Worm (Caenorhabditis elegans) whole organism, early embryonic: ENCODE results near the gene phf-10.

Experiments
- B0310.2 ChIP-seq: sonication (generic microtip); optimal IDR thresholded peaks from 2 replicates; lab custom pipeline; 2016; ENCODE audit warnings: mild to moderate bottlenecking, missing genetic modification characterization, missing compliant biosample characterization
- F13C5.2 ChIP-seq: sonication (generic microtip); optimal IDR thresholded peaks from 2 replicates; lab custom pipeline; 2017; ENCODE audit warnings: mild to moderate bottlenecking, missing genetic modification characterization, inconsistent platforms, missing compliant biosample characterization
- aly-1 ChIP-seq: sonication (generic microtip); optimal IDR thresholded peaks from 2 replicates; lab custom pipeline; 2016; ENCODE audit warnings: missing genetic modification characterization, missing compliant biosample characterization
- ama-1 ChIP-seq: fragments of 150-350 bp; optimal IDR thresholded peaks from 2 replicates; lab custom pipeline; 2014
- ceh-13 ChIP-seq: fragments of 200-800 bp; sonication (Bioruptor generic); optimal IDR thresholded peaks from 2 replicates; lab custom pipeline; 2018; ENCODE audit warnings: mild to moderate bottlenecking, missing genetic modification characterization, missing compliant biosample characterization
- ceh-36 ChIP-seq: sonication (generic microtip); optimal IDR thresholded peaks from 2 replicates; lab custom pipeline; 2016; ENCODE audit warnings: missing genetic modification characterization, inconsistent platforms, missing compliant biosample characterization
- ets-7 ChIP-seq: sonication (generic microtip); optimal IDR thresholded peaks from 2 replicates; lab custom pipeline; 2016; ENCODE audit warnings: missing genotype, missing genetic modification characterization, missing compliant biosample characterization
- flt-1 ChIP-seq: fragments of 200-800 bp; sonication (Bioruptor generic); IDR thresholded peaks from 2 replicates; pipeline ENCODE4 v1.3.6; 2022; ENCODE audit warnings: missing genetic modification characterization, missing compliant biosample characterization
- hmbx-1 ChIP-seq: sonication (generic microtip); optimal IDR thresholded peaks from 2 replicates; lab custom pipeline; 2016; ENCODE audit warnings: mild to moderate bottlenecking, missing genetic modification characterization, missing compliant biosample characterization
- hmg-4 ChIP-seq: fragments of 200-800 bp; sonication (Bioruptor generic); optimal IDR thresholded peaks from 2 replicates; lab custom pipeline; 2018; ENCODE audit warnings: mild to moderate bottlenecking, missing genetic modification characterization, missing compliant biosample characterization
- hnd-1 ChIP-seq: sonication (generic microtip); optimal IDR thresholded peaks from 2 replicates; lab custom pipeline; 2016; ENCODE audit warnings: missing genetic modification characterization, missing compliant biosample characterization
- pes-1 ChIP-seq: fragments of 200-800 bp; sonication (Bioruptor generic); IDR thresholded peaks from 2 replicates; pipeline ENCODE4 v1.3.6; 2022; ENCODE audit warnings: missing genetic modification reagents, missing genetic modification characterization, missing compliant biosample characterization
- scrt-1 ChIP-seq: fragments of 200-800 bp; sonication (Bioruptor generic); IDR thresholded peaks from 2 replicates; pipeline ENCODE4 v1.3.6; 2022; ENCODE audit warnings: missing genetic modification characterization, missing compliant biosample characterization
- sea-1 ChIP-seq: fragments of 200-800 bp; sonication (Bioruptor generic); conservative IDR thresholded peaks from 2 replicates; pipeline ENCODE4 v1.3.6; 2022; ENCODE audit warnings: missing genetic modification characterization, missing compliant biosample characterization
- tbx-11 ChIP-seq: fragments of 200-800 bp; sonication (Bioruptor generic); IDR thresholded peaks from 2 replicates; pipeline ENCODE4 v1.3.6; 2022; ENCODE audit warnings: missing genetic modification characterization, missing compliant biosample characterization
- tbx-37 ChIP-seq: fragments of 200-800 bp; sonication (Bioruptor generic); conservative IDR thresholded peaks from 2 replicates; pipeline ENCODE4 v1.3.6; 2022; ENCODE audit warnings: missing genetic modification reagents, missing genetic modification characterization, missing compliant biosample characterization
- tra-4 ChIP-seq: sonication (generic microtip); optimal IDR thresholded peaks from 2 replicates; lab custom pipeline; 2017; ENCODE audit warnings: missing genetic modification characterization, missing compliant biosample characterization

Gene phf-10

DNA sequence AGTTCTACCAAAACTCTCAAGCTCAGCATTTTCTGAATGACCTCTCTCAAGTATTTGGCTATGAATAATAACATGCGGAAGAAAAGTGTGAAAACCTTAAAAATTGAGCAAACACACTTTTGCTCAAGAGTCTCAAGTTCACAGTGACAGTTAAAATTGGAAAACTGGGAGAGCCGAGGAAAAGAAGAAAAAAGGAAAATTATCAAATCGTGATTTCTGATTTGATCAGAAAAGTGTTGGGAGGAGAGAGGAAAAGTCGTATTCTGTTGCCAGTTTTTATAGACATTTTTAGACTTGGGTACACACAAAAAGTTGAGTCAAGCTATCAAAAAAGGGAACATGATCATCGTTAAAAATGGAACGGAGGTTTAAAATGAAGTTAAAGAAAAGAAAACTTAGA, 19.9 kb upstream of the phf-10 start:
- TF ChIP-seq hmbx-1 (tag; lab: Kevin White, UChicago) (no peak), tra-4 (no peak), aly-1 (no peak), ceh-13 (GFP tag; lab: Kevin White, UChicago) (no peak)

DNA sequence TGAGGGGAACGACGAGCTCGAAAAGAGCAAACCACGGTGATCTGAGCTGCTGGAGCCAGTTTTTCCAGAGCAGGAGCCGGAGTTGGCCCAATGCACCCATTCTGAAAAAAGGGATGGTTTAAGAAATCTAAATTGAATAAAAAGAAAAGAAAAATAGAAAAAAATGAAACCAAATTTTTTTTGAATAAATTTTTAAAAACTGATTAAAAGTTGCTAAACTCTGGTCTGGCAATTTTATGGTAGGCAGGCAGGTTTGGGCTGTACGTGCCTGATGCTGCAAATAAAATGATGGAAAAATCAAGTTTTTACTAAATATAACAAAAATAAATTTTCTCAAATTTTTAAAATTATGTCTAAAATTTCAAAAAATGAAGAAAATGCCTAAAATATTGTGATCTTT, 19.3 kb upstream of the phf-10 start, which contains the start of gene abt-4:
Gene abt-4, minus strand, starts transcription at position 101 of the 400 bp plus-strand sequence.
- TF ChIP-seq flt-1 (GFP tag; lab: Robert Waterston, UW), result no peak
- no peak for TF ChIP-seq tbx-11 (GFP tag; lab: Robert Waterston, UW)
- TF ChIP-seq pes-1 (GFP tag; lab: Robert Waterston, UW), result no peak

DNA sequence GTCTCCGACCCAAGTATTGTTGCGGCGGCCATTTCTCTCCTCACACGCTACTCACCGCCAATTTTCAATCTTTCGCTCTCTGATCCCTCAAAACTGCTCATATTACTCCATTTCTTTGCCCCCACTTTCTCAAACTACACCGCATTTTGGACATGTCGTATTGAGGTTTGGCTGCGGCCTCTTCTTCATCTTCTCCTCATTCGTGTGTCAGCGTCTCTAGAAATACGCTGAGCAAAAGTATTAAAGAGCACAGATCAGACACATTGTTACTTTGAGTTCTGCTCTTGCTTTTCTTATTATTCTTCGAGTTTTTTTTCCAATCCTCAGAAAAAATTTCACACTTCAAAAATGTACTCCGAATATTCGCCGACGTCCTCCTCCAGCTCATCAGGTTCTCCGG, 8.6 kb upstream of the phf-10 start:
- TF ChIP-seq scrt-1 (GFP tag; lab: Robert Waterston, UW), result no peak
- TF ChIP-seq ceh-36 (tag; lab: Kevin White, UChicago), result no peak
- TF ChIP-seq hmbx-1 (tag; lab: Kevin White, UChicago), result no peak
- TF ChIP-seq ceh-13 (GFP tag; lab: Kevin White, UChicago), result no peak
- TF ChIP-seq ets-7, result no peak

DNA sequence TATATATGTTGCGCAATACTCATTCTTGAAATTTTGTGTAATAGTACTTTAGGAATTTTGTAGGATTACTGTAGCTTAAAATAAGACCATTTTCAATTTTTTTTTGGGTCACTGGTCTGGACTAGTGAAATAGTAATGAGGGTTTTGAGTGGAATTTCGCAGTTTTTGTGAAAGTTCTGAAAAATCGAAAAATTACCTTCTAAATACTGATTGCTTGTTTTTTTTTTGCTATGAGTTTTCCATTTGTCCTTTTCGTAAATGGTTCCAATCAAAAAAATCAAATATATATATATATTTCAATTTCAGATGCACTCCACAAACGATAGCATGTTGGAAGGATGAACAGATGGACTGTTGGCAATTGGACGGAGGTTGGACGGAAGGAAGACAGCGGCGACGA, 1.1 kb upstream of the phf-10 start, which contains the start of gene nhr-15:
Gene nhr-15, plus strand, starts transcription at position 301 of the 400 bp plus-strand sequence.
- TF ChIP-seq F13C5.2 (tag; lab: Kevin White, UChicago) (no peak), hmg-4 (no peak), aly-1 (no peak), tbx-37 (GFP tag; lab: Robert Waterston, UW) (no peak), sea-1 (GFP tag; lab: Robert Waterston, UW) (no peak), scrt-1 (GFP tag; lab: Robert Waterston, UW) (no peak), hmbx-1 (tag; lab: Kevin White, UChicago) (no peak), hnd-1 (tag; lab: Kevin White, UChicago) (no peak)

- TF ChIP-seq flt-1 (GFP tag; lab: Robert Waterston, UW) (no peak), sea-1 (GFP tag; lab: Robert Waterston, UW) (no peak), hmbx-1 (tag; lab: Kevin White, UChicago) (no peak), ceh-36 (tag; lab: Kevin White, UChicago) (no peak), ama-1 (lab: Kevin White, UChicago) (no peak), tbx-37 (GFP tag; lab: Robert Waterston, UW) (no peak), ets-7 (no peak), pes-1 (GFP tag; lab: Robert Waterston, UW) (no peak)
Measured at ce11 chrV:304613-305012, 6.8 kb downstream of the phf-10 start, which contains the start of gene F33E11.3. F33E11.3 (minus strand) TSS chrV:304713.

- TF ChIP-seq ama-1 (lab: Kevin White, UChicago) (no peak), scrt-1 (GFP tag; lab: Robert Waterston, UW) (no peak), aly-1 (no peak), ceh-13 (GFP tag; lab: Kevin White, UChicago) (no peak), pes-1 (GFP tag; lab: Robert Waterston, UW) (no peak), tbx-37 (GFP tag; lab: Robert Waterston, UW) (no peak), B0310.2 (tag; lab: Kevin White, UChicago) (no peak), flt-1 (GFP tag; lab: Robert Waterston, UW) (no peak), tra-4 (no peak), hmg-4 (no peak), hmbx-1 (tag; lab: Kevin White, UChicago) (no peak), ets-7 (no peak), sea-1 (GFP tag; lab: Robert Waterston, UW) (no peak), tbx-11 (GFP tag; lab: Robert Waterston, UW) (no peak), ceh-36 (tag; lab: Kevin White, UChicago) (no peak), hnd-1 (tag; lab: Kevin White, UChicago) (no peak)
Measured at ce11 chrV:303271-303670, 8.1 kb downstream of the phf-10 start.

ce11 chrV:298395-298794, 13.0 kb downstream of the phf-10 start:
- TF ChIP-seq tra-4, result no peak
- no peak for TF ChIP-seq ceh-13 (GFP tag; lab: Kevin White, UChicago)
- peak; percentile 32 for TF ChIP-seq aly-1
- TF ChIP-seq tbx-37 (GFP tag; lab: Robert Waterston, UW), result no peak
- no peak for TF ChIP-seq hmbx-1 (tag; lab: Kevin White, UChicago)

ce11 chrV:297424-297991, 13.9 kb downstream of the phf-10 start, which contains the start of gene F33E11.2:
F33E11.2 (plus strand) TSS chrV:297947.
- TF ChIP-seq ama-1 (lab: Kevin White, UChicago) (no peak), ets-7 (no peak), hmbx-1 (tag; lab: Kevin White, UChicago) (no peak), tra-4 (no peak), ceh-36 (tag; lab: Kevin White, UChicago) (no peak), F13C5.2 (tag; lab: Kevin White, UChicago) (no peak), ceh-13 (GFP tag; lab: Kevin White, UChicago) (no peak), hnd-1 (tag; lab: Kevin White, UChicago) (no peak), B0310.2 (tag; lab: Kevin White, UChicago) (no peak), pes-1 (GFP tag; lab: Robert Waterston, UW) (no peak), flt-1 (GFP tag; lab: Robert Waterston, UW) (no peak), aly-1 (no peak), scrt-1 (GFP tag; lab: Robert Waterston, UW) (no peak), hmg-4 (no peak)
